Worm (Caenorhabditis elegans) whole organism, L2 larva: Measurements from ENCODE around the gene lbp-9.

Experiments used
- alr-1 ChIP-seq: fragments of 150-350 bp; optimal IDR thresholded peaks from 2 replicates; lab custom pipeline; 2014; ENCODE audit warnings: missing biosample characterization, missing genetic modification characterization
- ceh-16 ChIP-seq: fragments of 150-350 bp; optimal IDR thresholded peaks from 2 replicates; lab custom pipeline; 2014; ENCODE audit warnings: missing biosample characterization, missing genetic modification characterization
- dmd-4 ChIP-seq: sonication (generic microtip); optimal IDR thresholded peaks from 2 replicates; lab custom pipeline; 2017; ENCODE audit warnings: missing biosample characterization, missing genetic modification characterization
- elt-1 ChIP-seq: fragments of 150-350 bp; optimal IDR thresholded peaks from 2 replicates; lab custom pipeline; 2014; ENCODE audit warnings: missing biosample characterization, missing genetic modification characterization
- elt-3 ChIP-seq: sonication (generic microtip); optimal IDR thresholded peaks from 2 replicates; lab custom pipeline; 2017; ENCODE audit warnings: missing biosample characterization, missing genetic modification characterization
- lsy-2 ChIP-seq, 2 experiments: fragments of 150-350 bp in 1 of 2; sonication (generic microtip) in 1 of 2; optimal IDR thresholded peaks; 2 replicates each; lab custom pipeline; 2014 to 2017; ENCODE audit warnings: missing biosample characterization in 2 of 2, missing genetic modification characterization in 2 of 2
- nhr-11 ChIP-seq: fragments of 150-350 bp; optimal IDR thresholded peaks from 2 replicates; lab custom pipeline; 2014; ENCODE audit warnings: missing biosample characterization, missing genetic modification characterization
- nhr-12 ChIP-seq: fragments of 150-350 bp; optimal IDR thresholded peaks from 2 replicates; lab custom pipeline; 2014; ENCODE audit warnings: missing biosample characterization, missing genetic modification characterization
- nhr-21 ChIP-seq: fragments of 150-350 bp; optimal IDR thresholded peaks from 2 replicates; lab custom pipeline; 2014; ENCODE audit warnings: missing biosample characterization, missing genetic modification characterization
- nhr-25 ChIP-seq: fragments of 150-350 bp; sonication (generic microtip); optimal IDR thresholded peaks from 3 replicates; lab custom pipeline; 2014; ENCODE audit warnings: missing biosample characterization, missing genetic modification characterization
- peb-1 ChIP-seq: fragments of 150-350 bp; optimal IDR thresholded peaks from 2 replicates; lab custom pipeline; 2014; ENCODE audit warnings: missing biosample characterization, missing genetic modification characterization
- sma-9 ChIP-seq, 2 experiments: fragments of 150-350 bp in 1 of 2; sonication (generic microtip) in 1 of 2; optimal IDR thresholded peaks; 2 replicates each; lab custom pipeline; 2014 to 2016; ENCODE audit warnings: missing genetic modification characterization in 2 of 2, mild to moderate bottlenecking in 1 of 2, missing biosample characterization in 1 of 2, missing compliant biosample characterization in 1 of 2, missing genetic modification reagents in 1 of 2, moderate library complexity in 1 of 2
- ztf-11 ChIP-seq: sonication (generic microtip); optimal IDR thresholded peaks from 2 replicates; lab custom pipeline; 2017; ENCODE audit warnings: missing biosample characterization, missing genetic modification characterization

The lbp-9 gene

DNA sequence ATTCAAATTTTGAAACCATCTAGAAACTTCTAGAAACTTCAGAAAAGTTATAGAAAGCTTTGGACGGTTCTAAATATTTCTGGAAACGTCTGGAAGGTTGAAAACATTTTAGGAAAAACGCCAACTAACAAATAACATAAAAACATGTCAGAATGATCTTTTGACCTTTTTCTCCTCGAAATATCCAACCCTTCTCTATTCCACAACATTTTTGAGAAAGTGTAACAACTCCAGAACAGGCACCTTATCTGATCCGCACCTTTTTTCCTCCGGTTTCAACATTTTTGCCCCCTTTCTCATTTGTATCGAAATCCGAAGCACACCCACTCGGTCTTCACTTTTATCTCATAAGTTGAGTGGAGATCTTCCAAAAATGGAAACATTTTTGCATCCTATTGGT is 42.1 kb downstream of the lbp-9 start, which contains the start of gene F22F7.3:
F22F7.3 (plus strand) TSS at position 301 of the 400 bp plus-strand sequence.
- TF ChIP-seq nhr-11 (tag; lab: Kevin White, UChicago) (no peak), ztf-11 (no peak), alr-1 (tag; lab: Kevin White, UChicago) (no peak), elt-3 (no peak), dmd-4 (tag; lab: Kevin White, UChicago) (no peak)

DNA sequence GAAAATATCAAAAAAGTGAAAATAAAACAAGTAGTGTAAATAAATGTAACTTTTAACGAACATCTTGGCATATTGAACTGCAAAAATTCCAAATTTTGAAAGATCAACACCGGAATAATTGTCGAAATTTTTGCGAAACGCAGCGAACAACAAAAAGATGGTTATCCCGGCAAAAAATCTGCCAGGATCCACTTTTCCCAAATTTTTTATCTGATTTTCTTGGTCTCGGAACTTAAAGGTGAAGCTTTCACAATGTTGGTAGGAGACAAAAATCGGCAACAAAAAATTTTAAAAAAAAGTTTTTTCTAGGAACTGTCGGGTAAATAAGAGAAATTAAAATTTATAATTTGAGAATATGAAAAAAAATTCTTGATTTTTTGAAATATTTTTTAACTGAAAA is 50.3 kb downstream of the lbp-9 start, which contains the start of gene bgnt-1.2:
bgnt-1.2 (minus strand) TSS at position 101 of the 400 bp plus-strand sequence.
- TF ChIP-seq sma-9 (GFP tag; optimal IDR thresholded peaks at IDR 0.05; lab: Kevin White, UChicago) (no peak), sma-9 (tag; optimal IDR thresholded peaks at IDR 0.05; lab: Kevin White, UChicago) (no peak), peb-1 (tag; lab: Kevin White, UChicago) (no peak), ceh-16 (tag; lab: Kevin White, UChicago) (no peak), nhr-21 (tag; lab: Kevin White, UChicago) (no peak), elt-1 (tag; lab: Kevin White, UChicago) (no peak), lsy-2 (tag; optimal IDR thresholded peaks at IDR 0.05; lab: Kevin White, UChicago) (no peak), nhr-12 (tag; lab: Kevin White, UChicago) (no peak), nhr-25 (tag; lab: Kevin White, UChicago) (no peak)
